Fruit fly (Drosophila melanogaster): ENCODE results near the gene CG14153.

- TF ChIP-seq psq (optimal IDR thresholded peaks at IDR 0.05) (no peak), Sin3A (optimal IDR thresholded peaks at IDR 0.05) (no peak), h (optimal IDR thresholded peaks at IDR 0.05) (no peak), Myc (optimal IDR thresholded peaks at IDR 0.05) (no peak), ttk (optimal IDR thresholded peaks at IDR 0.05) (no peak)
Observed at dm6 chr3L:10651271-10651670, 7.9 kb downstream of the CG14153 start.
